Worm (Caenorhabditis elegans) whole organism, young adult: Measurements from ENCODE around the gene srj-27.
"Not testable (repeated sequence)": the region's sequence is repeated elsewhere in the genome, so short reads cannot be mapped to it uniquely, and the experiment has no call there.

Experiments used
- C17E4.6 ChIP-seq: fragments of 200-800 bp; sonication (Bioruptor generic); IDR thresholded peaks from 2 replicates; pipeline ENCODE4 v1.3.6; 2022; ENCODE audit warnings: missing genetic modification reagents, missing genetic modification characterization, missing compliant biosample characterization
- F10E7.11 ChIP-seq: sonication (generic microtip); optimal IDR thresholded peaks from 2 replicates; lab custom pipeline; 2017; ENCODE audit warnings: mild to moderate bottlenecking, missing genetic modification characterization, moderate library complexity, missing compliant biosample characterization
- F22D6.2 ChIP-seq: sonication (generic microtip); optimal IDR thresholded peaks from 2 replicates; lab custom pipeline; 2016; ENCODE audit warnings: mild to moderate bottlenecking, missing genetic modification characterization, missing compliant biosample characterization
- F23B12.7 ChIP-seq: sonication (generic microtip); optimal IDR thresholded peaks from 2 replicates; lab custom pipeline; 2017; ENCODE audit warnings: missing genetic modification characterization, mild to moderate bottlenecking, missing compliant biosample characterization, antibody characterized with exemption, moderate library complexity; ENCODE audit not compliant: insufficient read depth
- F37B4.10 ChIP-seq: fragments of 200-800 bp; sonication (Bioruptor generic); IDR thresholded peaks from 2 replicates; pipeline ENCODE4 v1.3.6; 2022; ENCODE audit warnings: missing genetic modification characterization, missing compliant biosample characterization
- F49E8.2 ChIP-seq: sonication (generic microtip); optimal IDR thresholded peaks from 3 replicates; lab custom pipeline; 2017; ENCODE audit warnings: missing genetic modification characterization, mild to moderate bottlenecking, missing compliant biosample characterization, antibody characterized with exemption, moderate library complexity; ENCODE audit not compliant: insufficient read depth
- F52B5.7 ChIP-seq: sonication (generic microtip); optimal IDR thresholded peaks from 2 replicates; lab custom pipeline; 2016; ENCODE audit warnings: mild to moderate bottlenecking, missing genetic modification characterization, missing compliant biosample characterization
- F57A8.1 ChIP-seq: fragments of 200-800 bp; sonication (Bioruptor generic); optimal IDR thresholded peaks from 2 replicates; lab custom pipeline; 2018; ENCODE audit warnings: mild to moderate bottlenecking, missing genetic modification characterization, moderate library complexity, missing compliant biosample characterization
- F57C9.4 ChIP-seq: sonication (generic microtip); optimal IDR thresholded peaks from 2 replicates; lab custom pipeline; 2017; ENCODE audit warnings: mild to moderate bottlenecking, missing genetic modification characterization, missing compliant biosample characterization
- K11D2.4 ChIP-seq: fragments of 200-800 bp; sonication (Bioruptor generic); IDR thresholded peaks from 2 replicates; pipeline ENCODE4 v1.3.6; 2022; ENCODE audit warnings: missing genetic modification reagents, missing genetic modification characterization, missing compliant biosample characterization
- akir-1 ChIP-seq: fragments of 200-800 bp; sonication (Bioruptor generic); optimal IDR thresholded peaks from 2 replicates; lab custom pipeline; 2018; ENCODE audit warnings: mild to moderate bottlenecking, missing genetic modification characterization, moderate library complexity, missing compliant biosample characterization
- ama-1 ChIP-seq, 3 experiments: fragments of 150-350 bp in 1 of 3; sonication (generic microtip) in 2 of 3; optimal IDR thresholded peaks; 2 replicates each; lab custom pipeline; 2014 to 2018; ENCODE audit warnings: missing biosample characterization in 2 of 3, missing genetic modification characterization in 2 of 3, missing genetic modification reagents in 2 of 3
- attf-3 ChIP-seq: fragments of 200-800 bp; sonication (Bioruptor generic); conservative IDR thresholded peaks from 2 replicates; pipeline ENCODE4 v1.3.6; 2022; ENCODE audit warnings: missing genetic modification reagents, missing genetic modification characterization, missing compliant biosample characterization
- attf-6 ChIP-seq: fragments of 200-800 bp; sonication (Bioruptor generic); IDR thresholded peaks from 2 replicates; pipeline ENCODE4 v1.3.6; 2022; ENCODE audit warnings: missing genetic modification reagents, missing genetic modification characterization, missing compliant biosample characterization
- ceh-58 ChIP-seq: fragments of 200-800 bp; sonication (Bioruptor generic); IDR thresholded peaks from 2 replicates; pipeline ENCODE4 v1.3.6; 2022; ENCODE audit warnings: missing genetic modification characterization, missing compliant biosample characterization
- die-1 ChIP-seq: sonication (generic microtip); optimal IDR thresholded peaks from 2 replicates; lab custom pipeline; 2016; ENCODE audit warnings: missing genotype, mild to moderate bottlenecking, missing genetic modification characterization, missing compliant biosample characterization
- dox-1 ChIP-seq: fragments of 200-800 bp; sonication (Bioruptor generic); IDR thresholded peaks from 2 replicates; pipeline ENCODE4 v1.3.6; 2022; ENCODE audit warnings: missing genetic modification reagents, missing genetic modification characterization, missing compliant biosample characterization
- dpff-1 ChIP-seq: sonication (generic microtip); optimal IDR thresholded peaks from 2 replicates; lab custom pipeline; 2017; ENCODE audit warnings: mild to moderate bottlenecking, missing genetic modification characterization, missing compliant biosample characterization
- egrh-3 ChIP-seq: fragments of 200-800 bp; sonication (Bioruptor generic); IDR thresholded peaks from 2 replicates; pipeline ENCODE4 v1.3.6; 2022; ENCODE audit warnings: missing genetic modification reagents, missing genetic modification characterization, missing compliant biosample characterization
- ekl-4 ChIP-seq: fragments of 200-800 bp; sonication (Bioruptor generic); IDR thresholded peaks from 2 replicates; pipeline ENCODE4 v1.3.6; 2022; ENCODE audit warnings: missing genetic modification reagents, missing genetic modification characterization, missing compliant biosample characterization
- fkh-3 ChIP-seq: sonication (generic microtip); optimal IDR thresholded peaks from 2 replicates; lab custom pipeline; 2016; ENCODE audit warnings: mild to moderate bottlenecking, missing genetic modification characterization, missing compliant biosample characterization
- hlh-12 ChIP-seq: sonication (generic microtip); optimal IDR thresholded peaks from 2 replicates; lab custom pipeline; 2016; ENCODE audit warnings: missing genetic modification characterization, missing compliant biosample characterization
- hlh-26 ChIP-seq: fragments of 200-800 bp; sonication (Bioruptor generic); conservative IDR thresholded peaks from 2 replicates; pipeline ENCODE4 v1.3.6; 2022; ENCODE audit warnings: missing genetic modification reagents, missing genetic modification characterization, missing compliant biosample characterization
- hmg-20 ChIP-seq: fragments of 200-800 bp; sonication (Bioruptor generic); IDR thresholded peaks from 2 replicates; pipeline ENCODE4 v1.3.6; 2022; ENCODE audit warnings: missing genetic modification reagents, missing genetic modification characterization, missing compliant biosample characterization
- hsf-1 ChIP-seq: fragments of 200-800 bp; sonication (Bioruptor generic); IDR thresholded peaks from 2 replicates; pipeline ENCODE4 v1.3.6; 2022; ENCODE audit warnings: missing genetic modification reagents, missing genetic modification characterization, missing compliant biosample characterization
- let-607 ChIP-seq, 2 experiments: fragments of 200-800 bp in 1 of 2; sonication (Bioruptor generic) in 1 of 2; sonication (generic microtip) in 1 of 2; optimal IDR thresholded peaks; 2 replicates each; lab custom pipeline; 2016 to 2018; ENCODE audit warnings: mild to moderate bottlenecking in 2 of 2, missing compliant biosample characterization in 2 of 2, missing genetic modification characterization in 2 of 2, moderate library complexity in 2 of 2, missing genotype in 1 of 2
- lin-35 ChIP-seq, 3 experiments: fragments of 150-350 bp in 2 of 3; sonication (generic microtip) in 1 of 3; optimal IDR thresholded peaks; 2 replicates each; lab custom pipeline; 2014 to 2018; ENCODE audit warnings: missing biosample characterization in 3 of 3, missing genetic modification characterization in 3 of 3, missing genetic modification reagents in 3 of 3
- madf-6 ChIP-seq: fragments of 200-800 bp; sonication (Bioruptor generic); IDR thresholded peaks from 2 replicates; pipeline ENCODE4 v1.3.6; 2022; ENCODE audit warnings: missing genetic modification reagents, missing genetic modification characterization, missing compliant biosample characterization
- mcd-1 ChIP-seq: fragments of 200-800 bp; sonication (Bioruptor generic); IDR thresholded peaks from 2 replicates; pipeline ENCODE4 v1.3.6; 2022; ENCODE audit warnings: missing genetic modification reagents, missing genetic modification characterization, missing compliant biosample characterization
- mel-28 ChIP-seq: sonication (generic microtip); optimal IDR thresholded peaks from 2 replicates; lab custom pipeline; 2016; ENCODE audit warnings: borderline replicate concordance, mild to moderate bottlenecking, missing genetic modification characterization, missing compliant biosample characterization
- mes-4 ChIP-seq: sonication (generic microtip); optimal IDR thresholded peaks from 2 replicates; lab custom pipeline; 2016; ENCODE audit warnings: missing genotype, missing genetic modification characterization, missing compliant biosample characterization
- mxl-1 ChIP-seq: sonication (generic microtip); optimal IDR thresholded peaks from 2 replicates; lab custom pipeline; 2016; ENCODE audit warnings: missing genetic modification characterization, missing compliant biosample characterization
- nfya-1 ChIP-seq: sonication (generic microtip); optimal IDR thresholded peaks from 2 replicates; lab custom pipeline; 2017; ENCODE audit warnings: antibody characterized with exemption, missing compliant biosample characterization, missing genetic modification characterization, borderline replicate concordance; ENCODE audit not compliant: insufficient read depth
- nhr-120 ChIP-seq: fragments of 200-800 bp; sonication (Bioruptor generic); IDR thresholded peaks from 2 replicates; pipeline ENCODE4 v1.3.6; 2022; ENCODE audit warnings: missing genetic modification characterization, missing compliant biosample characterization
- nhr-80 ChIP-seq: sonication (generic microtip); optimal IDR thresholded peaks from 2 replicates; lab custom pipeline; 2016; ENCODE audit warnings: missing genetic modification characterization, missing compliant biosample characterization
- pha-4 ChIP-seq: fragments of 150-350 bp; sonication (generic microtip); optimal IDR thresholded peaks from 2 replicates; lab custom pipeline; 2014; ENCODE audit warnings: missing biosample characterization, missing genetic modification reagents, missing genetic modification characterization
- repo-1 ChIP-seq: sonication (generic microtip); optimal IDR thresholded peaks from 2 replicates; lab custom pipeline; 2017; ENCODE audit warnings: mild to moderate bottlenecking, missing genetic modification characterization, missing compliant biosample characterization
- sptf-2 ChIP-seq: fragments of 200-800 bp; sonication (Bioruptor generic); optimal IDR thresholded peaks from 2 replicates; lab custom pipeline; 2018; ENCODE audit warnings: mild to moderate bottlenecking, missing genetic modification characterization, missing compliant biosample characterization
- tbx-9 ChIP-seq: sonication (generic microtip); optimal IDR thresholded peaks from 2 replicates; lab custom pipeline; 2016; ENCODE audit warnings: borderline replicate concordance, missing genetic modification characterization, inconsistent platforms, missing compliant biosample characterization
- tlf-1 ChIP-seq: fragments of 200-800 bp; sonication (Bioruptor generic); optimal IDR thresholded peaks from 2 replicates; lab custom pipeline; 2018; ENCODE audit warnings: mild to moderate bottlenecking, missing genetic modification characterization, missing compliant biosample characterization
- xnd-1 ChIP-seq: sonication (generic microtip); optimal IDR thresholded peaks from 2 replicates; lab custom pipeline; 2016; ENCODE audit warnings: missing genotype, missing genetic modification reagents, missing genetic modification characterization, missing compliant biosample characterization
- ztf-22 ChIP-seq: fragments of 200-800 bp; sonication (Bioruptor generic); optimal IDR thresholded peaks from 2 replicates; lab custom pipeline; 2018; ENCODE audit warnings: mild to moderate bottlenecking, missing genetic modification characterization, moderate library complexity, missing compliant biosample characterization
- ztf-25 ChIP-seq: fragments of 200-800 bp; sonication (Bioruptor generic); IDR thresholded peaks from 2 replicates; pipeline ENCODE4 v1.3.6; 2022; ENCODE audit warnings: missing genetic modification reagents, missing genetic modification characterization, missing compliant biosample characterization
- ztf-26 ChIP-seq: sonication (generic microtip); optimal IDR thresholded peaks from 2 replicates; lab custom pipeline; 2017; ENCODE audit warnings: missing genetic modification characterization, missing compliant biosample characterization

Gene srj-27

DNA sequence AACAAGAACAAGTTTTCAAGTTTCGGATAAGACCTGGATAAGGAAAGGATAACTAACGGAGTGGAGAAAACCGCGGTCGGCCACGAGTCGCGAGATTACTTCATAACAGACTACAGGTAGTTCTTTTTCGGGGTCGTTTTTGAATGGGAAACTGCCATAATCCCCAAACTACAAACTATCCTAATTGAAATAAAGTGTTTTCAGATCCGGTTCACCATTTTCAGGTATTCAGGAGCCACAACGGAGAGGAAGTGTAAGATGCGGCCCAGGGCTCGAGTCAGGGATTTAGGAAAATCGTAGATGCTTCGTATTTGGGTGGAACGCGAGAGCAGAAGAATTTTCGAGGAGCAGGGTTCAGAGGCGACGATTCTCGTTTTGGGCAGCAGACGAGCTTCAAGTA, 11.3 kb downstream of the srj-27 start, which contains the start of gene T01G5.8:
TSS of gene T01G5.8 (plus strand) at position 301 of the 400 bp plus-strand sequence.
- TF ChIP-seq K11D2.4, ekl-4, attf-3 (GFP tag; lab: Robert Waterston, UW): not testable (repeated sequence)

ce11 chrV:15113992-15114391, 13.3 kb downstream of the srj-27 start, which contains the start of gene T01G5.6:
T01G5.6 (minus strand) TSS chrV:15114092.
- TF ChIP-seq F57C9.4 (no peak), tlf-1 (GFP tag; lab: Kevin White, UChicago) (no peak), F37B4.10 (no peak), fkh-3 (no peak), F49E8.2 (tag; lab: Kevin White, UChicago) (no peak), ztf-25 (GFP tag; lab: Robert Waterston, UW) (no peak), xnd-1 (tag; lab: Kevin White, UChicago) (no peak), F52B5.7 (tag; lab: Kevin White, UChicago) (no peak), F23B12.7 (tag; lab: Kevin White, UChicago) (no peak), attf-3 (GFP tag; lab: Robert Waterston, UW) (no peak), repo-1 (tag; lab: Kevin White, UChicago) (no peak), ztf-26 (tag; lab: Kevin White, UChicago) (no peak), madf-6 (no peak), mxl-1 (tag; lab: Kevin White, UChicago) (no peak), mel-28 (tag; lab: Kevin White, UChicago) (no peak), F57A8.1 (GFP tag; lab: Kevin White, UChicago) (no peak), ztf-22 (no peak)
- TF ChIP-seq, all 124 proteins: peak for 0

- TF ChIP-seq F10E7.11 (tag; lab: Kevin White, UChicago) (no peak), lin-35 (GFP tag; optimal IDR thresholded peaks at IDR 0.05; lab: Kevin White, UChicago) (no peak), tlf-1 (GFP tag; lab: Kevin White, UChicago) (no peak), pha-4 (tag; lab: Kevin White, UChicago) (no peak), ceh-58 (GFP tag; lab: Robert Waterston, UW) (no peak), C17E4.6 (GFP tag; lab: Robert Waterston, UW) (no peak), hsf-1 (GFP tag; lab: Robert Waterston, UW) (no peak), dox-1 (GFP tag; lab: Robert Waterston, UW) (no peak), tbx-9 (tag; lab: Kevin White, UChicago) (no peak), die-1 (tag; lab: Kevin White, UChicago) (no peak)
Measured at ce11 chrV:15111660-15112059, 15.7 kb downstream of the srj-27 start, which contains the start of gene T01G5.7. T01G5.7 (plus strand) TSS chrV:15111960.

- TF ChIP-seq tbx-9 (tag; lab: Kevin White, UChicago), result no peak
- no peak for TF ChIP-seq egrh-3
- no peak for TF ChIP-seq attf-6 (GFP tag; lab: Robert Waterston, UW)
- TF ChIP-seq mcd-1 (GFP tag; lab: Robert Waterston, UW), result no peak
- no peak for TF ChIP-seq akir-1 (GFP tag; lab: Kevin White, UChicago)
- no peak for TF ChIP-seq mes-4 (tag; lab: Kevin White, UChicago)
- no peak for TF ChIP-seq ama-1 (optimal IDR thresholded peaks at IDR 0.05; lab: Kevin White, UChicago)
- no peak for TF ChIP-seq ama-1 (GFP tag; optimal IDR thresholded peaks at IDR 0.05; lab: Kevin White, UChicago)
- no peak for TF ChIP-seq sptf-2 (GFP tag; lab: Kevin White, UChicago)
- no peak for TF ChIP-seq nhr-120 (GFP tag; lab: Robert Waterston, UW)
- TF ChIP-seq let-607 (tag; optimal IDR thresholded peaks at IDR 0.05; lab: Kevin White, UChicago), result no peak
- TF ChIP-seq dpff-1 (tag; lab: Kevin White, UChicago), result no peak
- no peak for TF ChIP-seq hmg-20 (GFP tag; lab: Robert Waterston, UW)
- no peak for TF ChIP-seq K11D2.4 (GFP tag; lab: Robert Waterston, UW)
- TF ChIP-seq F22D6.2 (tag; lab: Kevin White, UChicago), result no peak
- no peak for TF ChIP-seq die-1 (tag; lab: Kevin White, UChicago)
- no peak for TF ChIP-seq hlh-12 (tag; lab: Kevin White, UChicago)
- no peak for TF ChIP-seq nfya-1 (tag; lab: Kevin White, UChicago)
- no peak for TF ChIP-seq nhr-80
- no peak for TF ChIP-seq hlh-26 (GFP tag; lab: Robert Waterston, UW)
Measured at ce11 chrV:15109260-15109659, 18.1 kb downstream of the srj-27 start, which contains the start of gene Y75B12A.2. Y75B12A.2 (plus strand) TSS chrV:15109560.
